Worm (Caenorhabditis elegans): Measurements from ENCODE around the gene M01A8.1.

ce11 chrIII:9270183-9270582 is 13.1 kb downstream of the M01A8.1 start:
- no peak for TF ChIP-seq ztf-23 (GFP tag; IDR thresholded peaks at IDR 0.05)
- no peak for TF ChIP-seq med-1 (GFP tag; optimal IDR thresholded peaks at IDR 0.05; ENCODE audit: insufficient read depth)
- no peak for TF ChIP-seq klf-2 (GFP tag; conservative IDR thresholded peaks at IDR 0.05)
- no peak for TF ChIP-seq flt-1 (GFP tag; IDR thresholded peaks at IDR 0.05)
- TF ChIP-seq ztf-29 (GFP tag; IDR thresholded peaks at IDR 0.05) = no peak
- TF ChIP-seq T22C8.4 (GFP tag; IDR thresholded peaks at IDR 0.05) = no peak
- TF ChIP-seq ref-1 (GFP tag; conservative IDR thresholded peaks at IDR 0.05) = no peak

All from whole organism, midembryonic.